Worm (Caenorhabditis elegans): ENCODE data around the gene K02F6.1.

ce11 chrII:2525652-2526051, 28.1 kb upstream of the K02F6.1 start:
- no peak for TF ChIP-seq unc-62 (GFP tag; optimal IDR thresholded peaks at IDR 0.05)
- no peak for TF ChIP-seq lsy-2 (tag; optimal IDR thresholded peaks at IDR 0.05)
- TF ChIP-seq snpc-4 (tag; optimal IDR thresholded peaks at IDR 0.05): no peak
- TF ChIP-seq nhr-237 (tag; optimal IDR thresholded peaks at IDR 0.05): no peak
- TF ChIP-seq nhr-76 (tag; optimal IDR thresholded peaks at IDR 0.05): no peak
- TF ChIP-seq nhr-12 (tag; optimal IDR thresholded peaks at IDR 0.05): no peak
- TF ChIP-seq drap-1 (GFP tag; optimal IDR thresholded peaks at IDR 0.05): no peak

Measured in whole organism, mixed stage, embryonic.